Worm (Caenorhabditis elegans): Measurements from ENCODE around the gene Y45G5AM.3.

ce11 chrV:4122415-4122814 lies 41.9 kb upstream of the Y45G5AM.3 start, which contains the start of gene phat-5:
- TF ChIP-seq lin-15B (tag; optimal IDR thresholded peaks at IDR 0.05) = no peak
- no peak for TF ChIP-seq elt-1 (tag; optimal IDR thresholded peaks at IDR 0.05)
- no peak for TF ChIP-seq daf-12 (tag; optimal IDR thresholded peaks at IDR 0.05)
- TF ChIP-seq nhr-76 (tag; optimal IDR thresholded peaks at IDR 0.05) = no peak
- no peak for TF ChIP-seq unc-39 (tag; optimal IDR thresholded peaks at IDR 0.05)
- no peak for TF ChIP-seq jun-1 (tag; optimal IDR thresholded peaks at IDR 0.05)
- TF ChIP-seq nfya-1 (tag; optimal IDR thresholded peaks at IDR 0.05; ENCODE audit: insufficient read depth) = no peak

Data from whole organism, L3 larva.